Fruit fly (Drosophila melanogaster) whole organism, embryonic: ENCODE measurements around the gene Atg12.

ENCODE experiments used
- ATbp ChIP-seq: fragments of 200-800 bp; sonication (Bioruptor generic); optimal IDR thresholded peaks from 2 replicates; lab custom pipeline; 2017; ENCODE audit warnings: missing biosample characterization, mild to moderate bottlenecking, missing genetic modification characterization, missing genetic modification reagents
- Abd-B ChIP-seq: fragments of 200-800 bp; sonication (Bioruptor generic); optimal IDR thresholded peaks from 2 replicates; lab custom pipeline; 2018; ENCODE audit warnings: missing biosample characterization, mild to moderate bottlenecking, missing genetic modification characterization, moderate library complexity
- B-H1 ChIP-seq: fragments of 200-800 bp; sonication (Bioruptor generic); IDR thresholded peaks from 3 replicates; pipeline ENCODE4 v1.3.6; 2022; ENCODE audit warnings: missing biosample characterization, missing genetic modification characterization
- Bdp1 ChIP-seq: fragments of 200-800 bp; sonication (Bioruptor generic); optimal IDR thresholded peaks from 3 replicates; lab custom pipeline; 2016; ENCODE audit warnings: missing biosample characterization, missing genetic modification characterization
- CG10147 ChIP-seq: fragments of 200-800 bp; sonication (Bioruptor generic); optimal IDR thresholded peaks from 2 replicates; lab custom pipeline; 2019; ENCODE audit warnings: missing biosample characterization, mild to moderate bottlenecking, missing genetic modification characterization, moderate library complexity
- CG10209 ChIP-seq: fragments of 200-800 bp; sonication (Bioruptor generic); optimal IDR thresholded peaks from 3 replicates; lab custom pipeline; 2017; ENCODE audit warnings: missing biosample characterization, mild to moderate bottlenecking, missing genetic modification characterization, missing genetic modification reagents
- CG12071 ChIP-seq: fragments of 200-800 bp; sonication (Bioruptor generic); optimal IDR thresholded peaks from 3 replicates; lab custom pipeline; 2018; ENCODE audit warnings: missing biosample characterization, mild to moderate bottlenecking, missing genetic modification characterization
- CG12299 ChIP-seq: fragments of 200-800 bp; sonication (Bioruptor generic); optimal IDR thresholded peaks from 2 replicates; lab custom pipeline; 2018; ENCODE audit warnings: missing biosample characterization, mild to moderate bottlenecking, missing genetic modification characterization
- CG1233 ChIP-seq: fragments of 200-800 bp; sonication (Bioruptor generic); optimal IDR thresholded peaks from 4 replicates; lab custom pipeline; 2018; ENCODE audit warnings: missing biosample characterization, mild to moderate bottlenecking, missing genetic modification characterization
- CG14710 ChIP-seq: fragments of 200-800 bp; sonication (Bioruptor generic); optimal IDR thresholded peaks from 3 replicates; lab custom pipeline; 2019; ENCODE audit warnings: missing biosample characterization, mild to moderate bottlenecking, missing genetic modification characterization, moderate library complexity
- CG1647 ChIP-seq: fragments of 200-800 bp; sonication (Bioruptor generic); optimal IDR thresholded peaks from 3 replicates; lab custom pipeline; 2016; ENCODE audit warnings: missing biosample characterization, missing genetic modification characterization
- CG16813 ChIP-seq: fragments of 200-800 bp; sonication (Bioruptor generic); IDR thresholded peaks from 3 replicates; pipeline ENCODE4 v1.3.6; 2022; ENCODE audit warnings: missing biosample characterization, missing genetic modification characterization; ENCODE audit not compliant: partially characterized antibody
- CG2116 ChIP-seq: fragments of 200-800 bp; sonication (Bioruptor generic); optimal IDR thresholded peaks from 3 replicates; lab custom pipeline; 2018; ENCODE audit warnings: missing biosample characterization, mild to moderate bottlenecking, missing genetic modification characterization
- CG2120 ChIP-seq: fragments of 200-800 bp; sonication (Bioruptor generic); optimal IDR thresholded peaks from 3 replicates; lab custom pipeline; 2016; ENCODE audit warnings: missing biosample characterization, missing genetic modification characterization
- CG34224 ChIP-seq: fragments of 200-800 bp; sonication (Bioruptor generic); IDR thresholded peaks from 3 replicates; pipeline ENCODE4 v1.3.6; 2022; ENCODE audit warnings: missing biosample characterization, missing genetic modification characterization; ENCODE audit not compliant: partially characterized antibody
- CG3726 ChIP-seq: fragments of 200-800 bp; sonication (Bioruptor generic); IDR thresholded peaks from 3 replicates; pipeline ENCODE4, ENCODE4 v1.3.6; 2022; ENCODE audit warnings: missing biosample characterization, missing genetic modification characterization
- CG8290 ChIP-seq, 3 experiments: fragments of 200-800 bp; sonication (Bioruptor generic); optimal IDR thresholded peaks; 2 replicates each; lab custom pipeline; 2016 to 2019; ENCODE audit warnings: missing biosample characterization in 3 of 3, missing genetic modification characterization in 3 of 3, mild to moderate bottlenecking in 2 of 3, moderate library complexity in 1 of 3
- CG9817 ChIP-seq: fragments of 200-800 bp; sonication (Bioruptor generic); optimal IDR thresholded peaks from 2 replicates; lab custom pipeline; 2018; ENCODE audit warnings: missing biosample characterization, mild to moderate bottlenecking, missing genetic modification characterization, moderate library complexity
- Dad ChIP-seq: fragments of 200-800 bp; sonication (Bioruptor generic); optimal IDR thresholded peaks from 3 replicates; lab custom pipeline; 2016; ENCODE audit warnings: missing biosample characterization, missing genetic modification characterization
- Dll ChIP-seq: fragments of 200-800 bp; sonication (Bioruptor generic); IDR thresholded peaks from 4 replicates; pipeline ENCODE4 v1.3.6; 2022; ENCODE audit warnings: missing biosample characterization, missing genetic modification characterization; ENCODE audit not compliant: partially characterized antibody
- Fer2 ChIP-seq: fragments of 200-800 bp; sonication (Bioruptor generic); optimal IDR thresholded peaks from 2 replicates; lab custom pipeline; 2018; ENCODE audit warnings: missing biosample characterization, mild to moderate bottlenecking, missing genetic modification characterization, moderate library complexity
- HHEX ChIP-seq: fragments of 200-800 bp; sonication (Bioruptor generic); optimal IDR thresholded peaks from 3 replicates; lab custom pipeline; 2017; ENCODE audit warnings: missing biosample characterization, mild to moderate bottlenecking, missing genetic modification characterization, missing genetic modification reagents
- HLH54F ChIP-seq: fragments of 200-800 bp; sonication (Bioruptor generic); optimal IDR thresholded peaks from 3 replicates; lab custom pipeline; 2016; ENCODE audit warnings: missing biosample characterization, missing genetic modification characterization
- Hsf ChIP-seq: fragments of 200-800 bp; sonication (Bioruptor generic); optimal IDR thresholded peaks from 3 replicates; lab custom pipeline; 2016; ENCODE audit warnings: missing biosample characterization, missing genetic modification characterization
- NC2β ChIP-seq: fragments of 200-800 bp; sonication (Bioruptor generic); optimal IDR thresholded peaks from 2 replicates; lab custom pipeline; 2016; ENCODE audit warnings: missing biosample characterization, missing genetic modification characterization
- Nf-YB ChIP-seq: fragments of 200-800 bp; sonication (Bioruptor generic); optimal IDR thresholded peaks from 3 replicates; lab custom pipeline; 2019; ENCODE audit warnings: missing biosample characterization, mild to moderate bottlenecking, missing genetic modification characterization, moderate library complexity
- Opbp ChIP-seq: fragments of 200-800 bp; sonication (Bioruptor generic); IDR thresholded peaks from 3 replicates; pipeline ENCODE4 v1.3.6; 2022; ENCODE audit warnings: missing biosample characterization, missing genetic modification characterization; ENCODE audit not compliant: partially characterized antibody
- Sry-β ChIP-seq: fragments of 200-800 bp; sonication (Bioruptor generic); optimal IDR thresholded peaks from 2 replicates; lab custom pipeline; 2018; ENCODE audit warnings: missing biosample characterization, mild to moderate bottlenecking, missing genetic modification characterization, moderate library complexity
- Trl ChIP-seq, 3 experiments: fragments of >200 bp in 2 of 3; fragments of 200-800 bp in 1 of 3; sonication (Bioruptor generic) in 1 of 3; optimal IDR thresholded peaks; 2 replicates in 1 of 3; 3 replicates in 2 of 3; lab custom pipeline; 2016 to 2017; ENCODE audit warnings: missing biosample characterization in 1 of 3, missing genetic modification characterization in 1 of 3
- az2 ChIP-seq: fragments of 200-800 bp; sonication (Bioruptor generic); optimal IDR thresholded peaks from 3 replicates; lab custom pipeline; 2016; ENCODE audit warnings: missing biosample characterization, missing genetic modification characterization
- bigmax ChIP-seq: fragments of 200-800 bp; sonication (Bioruptor generic); optimal IDR thresholded peaks from 2 replicates; lab custom pipeline; 2018; ENCODE audit warnings: missing biosample characterization, mild to moderate bottlenecking, missing genetic modification characterization
- cad ChIP-seq: fragments of >200 bp; optimal IDR thresholded peaks from 2 replicates; lab custom pipeline; 2017; ENCODE audit warnings: missing biosample characterization, missing genetic modification characterization
- cas ChIP-seq: fragments of 200-800 bp; sonication (Bioruptor generic); IDR thresholded peaks from 2 replicates; pipeline ENCODE4 v1.3.6; 2022; ENCODE audit warnings: missing biosample characterization, missing genetic modification characterization
- chinmo ChIP-seq: fragments of 200-800 bp; sonication (Bioruptor generic); IDR thresholded peaks from 4 replicates; pipeline ENCODE4 v1.3.6; 2022; ENCODE audit warnings: missing biosample characterization, missing genetic modification characterization; ENCODE audit not compliant: partially characterized antibody
- croc ChIP-seq: fragments of 200-800 bp; sonication (Bioruptor generic); conservative IDR thresholded peaks from 3 replicates; pipeline ENCODE4 v1.3.6; 2022; ENCODE audit warnings: missing biosample characterization, missing genetic modification characterization
- fd102C ChIP-seq: fragments of 200-800 bp; sonication (Bioruptor generic); optimal IDR thresholded peaks from 2 replicates; lab custom pipeline; 2018; ENCODE audit warnings: missing biosample characterization, mild to moderate bottlenecking, missing genetic modification characterization, moderate library complexity
- gem ChIP-seq: fragments of 200-800 bp; sonication (Bioruptor generic); optimal IDR thresholded peaks from 2 replicates; lab custom pipeline; 2019; ENCODE audit warnings: missing biosample characterization, mild to moderate bottlenecking, missing genetic modification characterization, moderate library complexity
- grn ChIP-seq: fragments of 200-800 bp; sonication (Bioruptor generic); optimal IDR thresholded peaks from 3 replicates; lab custom pipeline; 2017; ENCODE audit warnings: missing biosample characterization, missing genetic modification characterization
- gsb-n ChIP-seq: fragments of 200-800 bp; sonication (Bioruptor generic); optimal IDR thresholded peaks from 3 replicates; lab custom pipeline; 2018; ENCODE audit warnings: missing biosample characterization, mild to moderate bottlenecking, missing genetic modification characterization
- ind ChIP-seq: fragments of 200-800 bp; sonication (Bioruptor generic); optimal IDR thresholded peaks from 3 replicates; lab custom pipeline; 2016; ENCODE audit warnings: missing biosample characterization, missing genetic modification characterization
- lab ChIP-seq: fragments of 200-800 bp; sonication (Bioruptor generic); optimal IDR thresholded peaks from 3 replicates; lab custom pipeline; 2017; ENCODE audit warnings: missing biosample characterization, missing genetic modification characterization, mild to moderate bottlenecking, moderate library complexity, missing genetic modification reagents
- lilli ChIP-seq: fragments of 200-800 bp; sonication (Bioruptor generic); optimal IDR thresholded peaks from 3 replicates; lab custom pipeline; 2016; ENCODE audit warnings: missing biosample characterization, missing genetic modification characterization
- nerfin-1 ChIP-seq: fragments of 200-800 bp; sonication (Bioruptor generic); optimal IDR thresholded peaks from 3 replicates; lab custom pipeline; 2019; ENCODE audit warnings: missing biosample characterization, mild to moderate bottlenecking, missing genetic modification characterization, moderate library complexity
- pita ChIP-seq: fragments of 200-800 bp; sonication (Bioruptor generic); optimal IDR thresholded peaks from 2 replicates; lab custom pipeline; 2017; ENCODE audit warnings: missing biosample characterization, mild to moderate bottlenecking, missing genetic modification characterization
- sna ChIP-seq: fragments of 200-800 bp; sonication (Bioruptor generic); IDR thresholded peaks from 2 replicates; pipeline ENCODE4 v1.3.6; 2022; ENCODE audit warnings: missing biosample characterization, missing genetic modification characterization; ENCODE audit not compliant: partially characterized antibody
- sob ChIP-seq: fragments of 200-800 bp; sonication (Bioruptor generic); IDR thresholded peaks from 2 replicates; pipeline ENCODE4 v1.3.6; 2022; ENCODE audit warnings: missing biosample characterization, missing genetic modification characterization
- zfh1 ChIP-seq: fragments of 200-800 bp; sonication (Bioruptor generic); IDR thresholded peaks from 3 replicates; pipeline ENCODE4 v1.3.6; 2022; ENCODE audit warnings: missing biosample characterization, missing genetic modification characterization

Atg12 gene

dm6 chr3L:12115966-12116735 lies 20.6 kb upstream of the Atg12 start, which contains the start of gene vers (continued):
- no peak for TF ChIP-seq CG10147 (GFP tag; lab: Kevin White, UChicago)
- no peak for TF ChIP-seq CG12071 (GFP tag; lab: Kevin White, UChicago)
- TF ChIP-seq Dad: no peak
- TF ChIP-seq gsb-n (tag; lab: Kevin White, UChicago): peak; percentile 19
- TF ChIP-seq Abd-B: peak; percentile 7
- no peak for TF ChIP-seq Nf-YB
- peak; percentile 25 for TF ChIP-seq HLH54F (GFP tag; lab: Kevin White, UChicago)
- no peak for TF ChIP-seq CG10209
- TF ChIP-seq Sry-β (GFP tag; lab: Kevin White, UChicago): no peak
- TF ChIP-seq ATbp: no peak
- no peak for TF ChIP-seq B-H1
- no peak for TF ChIP-seq lab (GFP tag; lab: Kevin White, UChicago)
- TF ChIP-seq NC2β: no peak
- peak; percentile 79 for TF ChIP-seq CG2116 (GFP tag; lab: Kevin White, UChicago)
- peak; percentile 42 for TF ChIP-seq CG2120 (GFP tag; lab: Kevin White, UChicago)
- no peak for TF ChIP-seq croc (GFP tag; lab: Robert Waterston, UW)
- TF ChIP-seq HHEX (GFP tag; lab: Kevin White, UChicago): no peak
- TF ChIP-seq Dll (GFP tag; lab: Robert Waterston, UW): peak; percentile 95
- TF ChIP-seq fd102C (GFP tag; lab: Kevin White, UChicago): no peak
- TF ChIP-seq CG16813 (GFP tag; lab: Robert Waterston, UW): peak; percentile 92
- no peak for TF ChIP-seq CG1233 (GFP tag; lab: Kevin White, UChicago)
- TF ChIP-seq nerfin-1 (tag; lab: Kevin White, UChicago): no peak
- peak; percentile 40; the same call in 1 of the 3 replicates for TF ChIP-seq zfh1 (GFP tag; lab: Robert Waterston, UW)
- no peak for TF ChIP-seq Trl (optimal IDR thresholded peaks at IDR 0.05; lab: Kevin White, UChicago)
- peak; percentile 52 for TF ChIP-seq Trl (GFP tag; optimal IDR thresholded peaks at IDR 0.05; lab: Kevin White, UChicago)
- no peak for TF ChIP-seq Fer2 (tag; lab: Kevin White, UChicago)
- peak; percentile 56 for TF ChIP-seq sob (GFP tag; lab: Robert Waterston, UW)
- no peak for TF ChIP-seq ind (GFP tag; lab: Kevin White, UChicago)
- TF ChIP-seq CG9817: no peak
- TF ChIP-seq CG3726 (GFP tag; lab: Robert Waterston, UW): no peak
- no peak for TF ChIP-seq pita
- no peak for TF ChIP-seq cad (GFP tag; lab: Kevin White, UChicago)
- TF ChIP-seq CG12299 (tag; lab: Kevin White, UChicago): no peak
- TF ChIP-seq Bdp1 (GFP tag; lab: Kevin White, UChicago): no peak
- peak; percentile 66 for TF ChIP-seq CG14710 (tag; lab: Kevin White, UChicago)
- TF ChIP-seq grn (GFP tag; lab: Kevin White, UChicago): no peak
- no peak for TF ChIP-seq CG1647
- TF ChIP-seq chinmo (GFP tag; lab: Robert Waterston, UW): peak; percentile 95; the same call in 3 of the 4 replicates
- no peak for TF ChIP-seq CG8290 (GFP tag; optimal IDR thresholded peaks at IDR 0.05; lab: Kevin White, UChicago)
- TF ChIP-seq CG8290 (tag; optimal IDR thresholded peaks at IDR 0.05; lab: Kevin White, UChicago): peak in 1 of 2 experiments; percentile 63
- no peak for TF ChIP-seq gem (tag; lab: Kevin White, UChicago)
- no peak for TF ChIP-seq Hsf (GFP tag; lab: Kevin White, UChicago)
- peak; percentile 95 for TF ChIP-seq Opbp (GFP tag; lab: Robert Waterston, UW)
- TF ChIP-seq bigmax: no peak
- peak; percentile 88 for TF ChIP-seq sna
- no peak for TF ChIP-seq az2 (GFP tag; lab: Kevin White, UChicago)
- no peak for TF ChIP-seq cas (GFP tag; lab: Robert Waterston, UW)
- TF ChIP-seq lilli (GFP tag; lab: Kevin White, UChicago): peak; percentile 45
- TF ChIP-seq CG34224 (GFP tag; lab: Robert Waterston, UW): peak; percentile 94
